Worm (Caenorhabditis elegans) whole organism, L4 larva: ENCODE data around the gene Y70C5A.3.

Experiments used
- F44E2.7 ChIP-seq: fragments of 200-800 bp; sonication (Bioruptor generic); IDR thresholded peaks from 2 replicates; pipeline ENCODE4 v2.1.2; 2022; ENCODE audit warnings: missing genetic modification characterization, missing compliant biosample characterization
- ZK546.5 ChIP-seq, 2 experiments: sonication (generic microtip); optimal IDR thresholded peaks; 2 replicates each; lab custom pipeline; 2017; ENCODE audit warnings: missing biosample characterization in 2 of 2, missing genetic modification characterization in 2 of 2
- daf-19 ChIP-seq: fragments of 200-800 bp; sonication (Bioruptor generic); conservative IDR thresholded peaks from 2 replicates; pipeline ENCODE4 v1.3.6; 2022; ENCODE audit warnings: missing genetic modification characterization, missing compliant biosample characterization
- hmg-1.1 ChIP-seq: fragments of 200-800 bp; sonication (Bioruptor generic); IDR thresholded peaks from 2 replicates; pipeline ENCODE4 v1.3.6; 2022; ENCODE audit warnings: missing genetic modification reagents, missing genetic modification characterization, missing compliant biosample characterization
- lin-39 ChIP-seq: fragments of 150-350 bp; optimal IDR thresholded peaks from 2 replicates; lab custom pipeline; 2014; ENCODE audit warnings: missing biosample characterization, missing genetic modification reagents, missing genetic modification characterization
- nhr-237 ChIP-seq: sonication (generic microtip); optimal IDR thresholded peaks from 2 replicates; lab custom pipeline; 2017; ENCODE audit warnings: missing biosample characterization, missing genetic modification characterization
- nhr-77 ChIP-seq: fragments of 150-350 bp; optimal IDR thresholded peaks from 2 replicates; lab custom pipeline; 2014; ENCODE audit warnings: missing biosample characterization, missing genetic modification characterization
- zip-11 ChIP-seq: fragments of 200-800 bp; sonication (Bioruptor generic); IDR thresholded peaks from 2 replicates; pipeline ENCODE4 v1.3.6; 2022; ENCODE audit warnings: missing genetic modification characterization, missing compliant biosample characterization

- TF ChIP-seq ZK546.5 (tag; optimal IDR thresholded peaks at IDR 0.05; lab: Kevin White, UChicago) (no peak), nhr-77 (tag; lab: Kevin White, UChicago) (peak; percentile 37), F44E2.7 (no peak), daf-19 (GFP tag; lab: Robert Waterston, UW) (no peak), nhr-237 (no peak), lin-39 (tag; lab: Kevin White, UChicago) (no peak), zip-11 (GFP tag; lab: Robert Waterston, UW) (no peak), hmg-1.1 (GFP tag; lab: Robert Waterston, UW) (no peak)
Observed at ce11 chrV:16592947-16593791, 27.6 kb downstream of the Y70C5A.3 start.
